Worm (Caenorhabditis elegans) whole organism, dauer: ENCODE results near the gene Y76A2B.4.

Experiments used
- unc-62 ChIP-seq: sonication (generic microtip); optimal IDR thresholded peaks from 2 replicates; lab custom pipeline; 2017; ENCODE audit warnings: missing biosample characterization, missing genetic modification reagents, missing genetic modification characterization

Y76A2B.4 gene

DNA sequence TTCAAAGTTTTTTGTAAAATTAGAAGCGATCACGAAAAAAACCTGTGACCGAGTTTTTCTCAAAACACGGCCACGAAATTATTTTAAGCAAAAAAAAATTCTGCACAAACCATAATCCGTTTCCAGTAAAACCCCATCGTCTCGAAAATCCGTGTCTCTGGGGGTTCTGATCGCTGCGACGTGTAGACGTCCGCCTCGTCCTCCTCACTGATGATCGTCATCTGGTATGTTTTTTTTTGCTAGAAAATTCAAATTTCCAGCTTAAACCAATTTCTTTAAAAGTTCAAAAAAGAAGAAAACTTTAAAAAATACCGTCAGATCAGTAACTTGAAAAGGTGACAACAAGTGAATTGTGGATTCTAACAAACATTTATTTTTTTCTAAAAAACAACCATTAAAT lies at the start of gene Y76A2B.4:
TSS of gene Y76A2B.4 (minus strand) at position 241 of the 400 bp plus-strand sequence.
- TF ChIP-seq unc-62 (GFP tag; lab: Kevin White, UChicago), result no peak

- TF ChIP-seq unc-62 (GFP tag; lab: Kevin White, UChicago), result no peak
Measured at ce11 chrIII:13581727-13582126, 35.1 kb upstream of the Y76A2B.4 start.

DNA sequence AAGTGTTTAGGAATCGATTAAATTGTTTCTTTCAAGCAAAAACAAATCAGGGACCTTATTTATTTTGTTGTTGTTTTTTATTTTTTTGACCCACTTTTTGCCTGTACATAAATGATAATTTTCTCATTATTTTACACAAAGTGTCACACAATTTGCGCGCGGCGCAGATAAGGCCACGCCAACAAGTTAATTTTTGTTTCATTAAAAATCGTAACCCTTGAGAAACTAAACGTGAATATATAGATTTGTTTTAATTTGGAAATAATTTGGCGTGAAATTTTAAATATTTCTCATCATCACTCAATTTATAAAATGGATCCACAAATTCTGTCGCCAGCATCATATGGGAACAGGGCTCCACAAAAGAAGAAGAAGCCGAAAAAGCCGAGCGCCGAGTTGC lies 34.0 kb upstream of the Y76A2B.4 start, which contains the start of gene T05D4.5:
TSS of gene T05D4.5 (plus strand) at position 301 of the 400 bp plus-strand sequence.
- no peak for TF ChIP-seq unc-62 (GFP tag; lab: Kevin White, UChicago)

ce11 chrIII:13580076-13580475 lies 33.5 kb upstream of the Y76A2B.4 start:
- TF ChIP-seq unc-62 (GFP tag; lab: Kevin White, UChicago), result no peak

- no peak for TF ChIP-seq unc-62 (GFP tag; lab: Kevin White, UChicago)
Measured at ce11 chrIII:13575610-13576232, 29.1 kb upstream of the Y76A2B.4 start, which contains the start of gene osm-7. Gene osm-7, plus strand, starts transcription at chrIII:13576182.

ce11 chrIII:13570347-13570746 lies 23.8 kb upstream of the Y76A2B.4 start, which contains the start of gene exc-12:
Gene exc-12, minus strand, starts transcription at chrIII:13570447.
- TF ChIP-seq unc-62 (GFP tag; lab: Kevin White, UChicago), result no peak

ce11 chrIII:13565972-13566371 lies 19.4 kb upstream of the Y76A2B.4 start:
- no peak for TF ChIP-seq unc-62 (GFP tag; lab: Kevin White, UChicago)

ce11 chrIII:13564929-13565328 lies 18.4 kb upstream of the Y76A2B.4 start, which contains the start of gene aldo-1:
Gene aldo-1, minus strand, starts transcription at chrIII:13564937.
- no peak for TF ChIP-seq unc-62 (GFP tag; lab: Kevin White, UChicago)

ce11 chrIII:13563583-13563982 lies 17.0 kb upstream of the Y76A2B.4 start:
- TF ChIP-seq unc-62 (GFP tag; lab: Kevin White, UChicago), result no peak

DNA sequence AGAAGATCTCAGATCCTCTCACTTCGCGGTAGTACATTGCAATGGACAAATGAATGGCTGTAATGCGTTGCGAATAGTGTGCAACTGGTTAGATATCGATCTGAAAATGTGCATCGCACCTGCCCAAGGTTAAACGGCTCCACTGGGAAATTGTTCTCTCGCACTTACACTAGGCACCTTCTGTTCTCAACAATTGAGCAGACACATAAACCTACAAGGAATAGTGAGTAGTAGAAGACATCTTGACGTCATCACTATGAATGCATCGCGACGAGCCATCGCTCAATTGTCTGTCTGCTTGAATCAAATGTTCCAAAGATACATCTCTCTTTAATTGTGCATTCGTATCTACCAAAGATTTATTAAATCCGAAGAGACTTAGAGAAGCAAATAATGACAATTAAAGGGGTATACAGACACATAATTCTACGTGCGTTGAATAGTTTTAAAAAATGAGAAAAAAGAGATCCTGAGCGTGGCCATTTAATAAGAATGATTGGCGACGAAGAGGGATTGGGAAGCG lies 16.5 kb upstream of the Y76A2B.4 start, which contains the start of gene T05D4.2:
TSS of gene T05D4.2 (minus strand) at position 83 of the 523 bp plus-strand sequence.
- TF ChIP-seq unc-62 (GFP tag; lab: Kevin White, UChicago), result no peak

DNA sequence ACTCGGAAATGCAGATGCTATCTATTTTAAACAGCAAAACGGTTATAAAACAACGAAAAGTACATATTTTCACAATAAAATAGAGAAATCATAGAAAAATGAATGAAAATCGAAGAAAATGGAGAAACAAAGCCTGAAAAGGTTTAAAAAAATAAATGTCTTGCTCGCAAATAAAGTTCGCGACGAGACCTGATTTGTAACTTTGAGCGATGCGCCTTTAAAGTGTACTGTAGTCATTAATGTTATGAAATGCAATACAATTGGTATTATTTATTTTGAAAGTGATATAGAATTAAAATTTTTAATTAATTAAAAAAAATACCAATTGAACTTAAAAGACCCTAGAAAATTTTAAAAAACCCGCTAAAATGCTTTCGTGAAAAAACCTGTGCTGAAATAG lies 14.7 kb upstream of the Y76A2B.4 start:
- TF ChIP-seq unc-62 (GFP tag; lab: Kevin White, UChicago), result no peak

DNA sequence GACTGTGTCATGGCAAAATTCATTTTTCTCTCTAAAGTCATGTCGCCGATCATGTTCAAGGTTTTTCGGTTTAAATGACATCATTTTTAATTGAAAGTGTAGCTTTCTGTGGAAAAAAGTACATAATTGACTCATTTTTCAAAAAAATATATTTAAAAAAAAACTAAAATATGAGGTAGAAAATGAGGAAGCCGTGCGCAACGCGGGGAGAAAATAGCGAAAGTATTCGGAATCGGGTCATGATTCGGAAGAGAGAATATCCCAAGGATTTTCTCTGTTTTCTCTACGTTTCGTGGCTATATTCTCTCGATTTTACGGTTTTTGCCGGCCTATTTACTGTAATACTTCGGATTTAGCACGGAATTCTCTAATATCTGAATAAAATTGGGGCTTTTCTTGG lies 14.1 kb upstream of the Y76A2B.4 start:
- TF ChIP-seq unc-62 (GFP tag; lab: Kevin White, UChicago), result no peak

- no peak for TF ChIP-seq unc-62 (GFP tag; lab: Kevin White, UChicago)
Measured at ce11 chrIII:13556039-13556438, 9.5 kb upstream of the Y76A2B.4 start.

ce11 chrIII:13555234-13555633 lies 8.7 kb upstream of the Y76A2B.4 start, which contains the start of gene scav-2:
Gene scav-2, minus strand, starts transcription at chrIII:13555334.
- no peak for TF ChIP-seq unc-62 (GFP tag; lab: Kevin White, UChicago)

- TF ChIP-seq unc-62 (GFP tag; lab: Kevin White, UChicago), result no peak
Measured at ce11 chrIII:13549960-13550359, 3.4 kb upstream of the Y76A2B.4 start.

- TF ChIP-seq unc-62 (GFP tag; lab: Kevin White, UChicago), result no peak
Measured at ce11 chrIII:13548982-13549381, 2.4 kb upstream of the Y76A2B.4 start, which contains the start of gene mmad-1. Gene mmad-1, minus strand, starts transcription at chrIII:13549005.

DNA sequence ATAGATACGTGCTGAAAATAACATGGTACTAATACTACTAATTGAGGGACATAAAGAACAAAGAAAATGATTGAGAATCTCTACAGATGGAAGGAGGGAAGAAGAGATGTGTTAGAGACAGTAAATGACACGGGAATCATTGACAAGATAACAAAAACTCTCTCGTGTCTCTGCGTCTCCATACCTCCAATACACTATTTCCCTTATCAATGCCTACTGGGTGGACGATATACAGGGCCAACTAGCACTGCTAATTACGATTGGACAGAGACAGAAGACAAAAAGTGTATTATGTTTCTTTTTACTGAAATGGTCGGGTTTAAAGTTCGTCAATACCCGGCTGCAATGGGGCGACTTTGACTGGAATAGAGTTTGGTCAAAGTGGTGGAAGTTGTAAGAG lies 2.0 kb downstream of the Y76A2B.4 start:
- no peak for TF ChIP-seq unc-62 (GFP tag; lab: Kevin White, UChicago)
